Worm (Caenorhabditis elegans) whole organism, L4 larva: ENCODE measurements around the gene C25H3.7.

Experiments
- F10B5.3 ChIP-seq: sonication (generic microtip); optimal IDR thresholded peaks from 2 replicates; lab custom pipeline; 2016; ENCODE audit warnings: mild to moderate bottlenecking, missing genetic modification characterization, missing compliant biosample characterization
- F26F4.8 ChIP-seq: fragments of 200-800 bp; sonication (Bioruptor generic); conservative IDR thresholded peaks from 2 replicates; pipeline ENCODE4 v1.3.6; 2022; ENCODE audit warnings: missing genetic modification characterization, missing compliant biosample characterization
- F44E2.7 ChIP-seq: fragments of 200-800 bp; sonication (Bioruptor generic); IDR thresholded peaks from 2 replicates; pipeline ENCODE4 v2.1.2; 2022; ENCODE audit warnings: missing genetic modification characterization, missing compliant biosample characterization
- F49E8.2 ChIP-seq: sonication (generic microtip); optimal IDR thresholded peaks from 2 replicates; lab custom pipeline; 2016; ENCODE audit warnings: missing compliant biosample characterization, mild to moderate bottlenecking, missing genetic modification characterization, borderline replicate concordance
- R02D3.7 ChIP-seq: fragments of 150-350 bp; sonication (generic microtip); optimal IDR thresholded peaks from 3 replicates; lab custom pipeline; 2014; ENCODE audit warnings: missing biosample characterization, missing genetic modification characterization
- T20F7.1 ChIP-seq: fragments of 200-800 bp; sonication (Bioruptor generic); optimal IDR thresholded peaks from 2 replicates; lab custom pipeline; 2018; ENCODE audit warnings: mild to moderate bottlenecking, missing genetic modification characterization, missing compliant biosample characterization
- Y75B8A.6 ChIP-seq: fragments of 200-800 bp; sonication (Bioruptor generic); IDR thresholded peaks from 2 replicates; pipeline ENCODE4 v1.3.6; 2022; ENCODE audit warnings: missing genetic modification reagents, missing genetic modification characterization, missing compliant biosample characterization
- aha-1 ChIP-seq: fragments of 150-350 bp; peaks from one replicate; lab custom pipeline; 2014; ENCODE audit warnings: missing biosample characterization, missing genetic modification characterization
- arid-1 ChIP-seq: fragments of 200-800 bp; sonication (Bioruptor generic); conservative IDR thresholded peaks from 2 replicates; pipeline ENCODE4 v1.3.6; 2022; ENCODE audit warnings: missing genetic modification reagents, missing genetic modification characterization, missing compliant biosample characterization
- ceh-20 ChIP-seq: fragments of 200-800 bp; sonication (Bioruptor generic); IDR thresholded peaks from 2 replicates; pipeline ENCODE4 v1.3.6; 2022; ENCODE audit warnings: missing genetic modification reagents, missing genetic modification characterization, missing compliant biosample characterization
- ceh-28 ChIP-seq: fragments of 150-350 bp; optimal IDR thresholded peaks from 2 replicates; lab custom pipeline; 2014; ENCODE audit warnings: missing biosample characterization, missing genetic modification reagents, missing genetic modification characterization
- ces-1 ChIP-seq: fragments of 150-350 bp; sonication (generic microtip); optimal IDR thresholded peaks from 4 replicates; lab custom pipeline; 2014; ENCODE audit warnings: missing biosample characterization, missing genetic modification reagents, missing genetic modification characterization
- cey-2 ChIP-seq: sonication (generic microtip); optimal IDR thresholded peaks from 3 replicates; lab custom pipeline; 2017; ENCODE audit warnings: missing genetic modification characterization, mild to moderate bottlenecking, missing compliant biosample characterization, antibody characterized with exemption, borderline replicate concordance; ENCODE audit not compliant: insufficient read depth
- dmd-6 ChIP-seq: fragments of 200-800 bp; sonication (Bioruptor generic); IDR thresholded peaks from 2 replicates; pipeline ENCODE4 v1.3.6; 2022; ENCODE audit warnings: missing genetic modification reagents, missing genetic modification characterization, missing compliant biosample characterization
- dmd-9 ChIP-seq: fragments of 200-800 bp; sonication (Bioruptor generic); IDR thresholded peaks from 2 replicates; pipeline ENCODE4 v1.3.6; 2022; ENCODE audit warnings: missing genetic modification reagents, missing genetic modification characterization, missing compliant biosample characterization
- duxl-1 ChIP-seq: sonication (generic microtip); optimal IDR thresholded peaks from 2 replicates; lab custom pipeline; 2016; ENCODE audit warnings: mild to moderate bottlenecking, missing genetic modification characterization, moderate library complexity, missing compliant biosample characterization; ENCODE audit not compliant: poor library complexity
- egl-43 ChIP-seq: fragments of 200-800 bp; sonication (Bioruptor generic); IDR thresholded peaks from 2 replicates; pipeline ENCODE4 v1.3.6; 2022; ENCODE audit warnings: missing genetic modification reagents, missing genetic modification characterization, missing compliant biosample characterization
- fkh-10 ChIP-seq: fragments of 150-350 bp; optimal IDR thresholded peaks from 2 replicates; lab custom pipeline; 2014; ENCODE audit warnings: missing biosample characterization, missing genetic modification reagents, missing genetic modification characterization
- hlh-11 ChIP-seq: fragments of 200-800 bp; sonication (Bioruptor generic); optimal IDR thresholded peaks from 2 replicates; lab custom pipeline; 2018; ENCODE audit warnings: mild to moderate bottlenecking, missing genetic modification characterization, missing compliant biosample characterization
- hlh-30 ChIP-seq: sonication (generic microtip); optimal IDR thresholded peaks from 2 replicates; lab custom pipeline; 2017; ENCODE audit warnings: antibody characterized with exemption, mild to moderate bottlenecking, missing genetic modification characterization, missing compliant biosample characterization; ENCODE audit not compliant: insufficient read depth
- jun-1 ChIP-seq: fragments of 150-350 bp; optimal IDR thresholded peaks from 2 replicates; lab custom pipeline; 2014; ENCODE audit warnings: missing biosample characterization, missing genetic modification reagents, missing genetic modification characterization
- lin-38 ChIP-seq: fragments of 200-800 bp; sonication (Bioruptor generic); IDR thresholded peaks from 2 replicates; pipeline ENCODE4 v1.3.6; 2022; ENCODE audit warnings: missing genetic modification reagents, missing genetic modification characterization, missing compliant biosample characterization
- lin-39 ChIP-seq: fragments of 150-350 bp; optimal IDR thresholded peaks from 2 replicates; lab custom pipeline; 2014; ENCODE audit warnings: missing biosample characterization, missing genetic modification reagents, missing genetic modification characterization
- lsy-2 ChIP-seq, 2 experiments: fragments of 150-350 bp in 1 of 2; sonication (generic microtip) in 1 of 2; optimal IDR thresholded peaks; 2 replicates each; lab custom pipeline; 2014 to 2017; ENCODE audit warnings: missing biosample characterization in 2 of 2, missing genetic modification characterization in 2 of 2
- madf-5 ChIP-seq, 2 experiments: fragments of 200-800 bp; sonication (Bioruptor generic); IDR thresholded peaks; 2 replicates each; pipeline ENCODE4 v1.3.6; 2022; ENCODE audit warnings: missing compliant biosample characterization in 2 of 2, missing genetic modification characterization in 2 of 2
- madf-9 ChIP-seq: fragments of 200-800 bp; sonication (Bioruptor generic); conservative IDR thresholded peaks from 2 replicates; pipeline ENCODE4 v1.3.6; 2022; ENCODE audit warnings: missing genetic modification reagents, missing genetic modification characterization, missing compliant biosample characterization
- mdl-1 ChIP-seq, 2 experiments: fragments of 150-350 bp in 1 of 2; sonication (generic microtip) in 1 of 2; optimal IDR thresholded peaks; 2 replicates each; lab custom pipeline; 2014 to 2017; ENCODE audit warnings: missing biosample characterization in 2 of 2, missing genetic modification characterization in 2 of 2
- mdt-29 ChIP-seq: fragments of 200-800 bp; sonication (Bioruptor generic); IDR thresholded peaks from 2 replicates; pipeline ENCODE4 v1.3.6; 2022; ENCODE audit warnings: missing genetic modification reagents, missing genetic modification characterization, missing compliant biosample characterization
- mxl-2 ChIP-seq: fragments of 200-800 bp; sonication (Bioruptor generic); conservative IDR thresholded peaks from 2 replicates; pipeline ENCODE4 v1.3.6; 2022; ENCODE audit warnings: missing genetic modification reagents, missing genetic modification characterization, missing compliant biosample characterization
- mxl-3 ChIP-seq: fragments of 200-800 bp; sonication (Bioruptor generic); optimal IDR thresholded peaks from 2 replicates; lab custom pipeline; 2018; ENCODE audit warnings: mild to moderate bottlenecking, missing genetic modification characterization, missing compliant biosample characterization
- nhr-102 ChIP-seq: sonication (generic microtip); optimal IDR thresholded peaks from 2 replicates; lab custom pipeline; 2016; ENCODE audit warnings: mild to moderate bottlenecking, missing genetic modification characterization, moderate library complexity, missing compliant biosample characterization
- nhr-11 ChIP-seq: fragments of 150-350 bp; optimal IDR thresholded peaks from 2 replicates; lab custom pipeline; 2014; ENCODE audit warnings: missing biosample characterization, missing genetic modification characterization
- nhr-111 ChIP-seq: fragments of 200-800 bp; sonication (Bioruptor generic); optimal IDR thresholded peaks from 2 replicates; lab custom pipeline; 2018; ENCODE audit warnings: mild to moderate bottlenecking, missing genetic modification characterization, missing compliant biosample characterization
- nhr-28 ChIP-seq: fragments of 150-350 bp; optimal IDR thresholded peaks from 2 replicates; lab custom pipeline; 2014; ENCODE audit warnings: missing biosample characterization, missing genetic modification characterization
- nhr-41 ChIP-seq: fragments of 200-800 bp; sonication (Bioruptor generic); IDR thresholded peaks from 2 replicates; pipeline ENCODE4 v1.3.6; 2022; ENCODE audit warnings: missing genetic modification reagents, missing genetic modification characterization, missing compliant biosample characterization
- nhr-76 ChIP-seq: fragments of 150-350 bp; optimal IDR thresholded peaks from 2 replicates; lab custom pipeline; 2014; ENCODE audit warnings: missing biosample characterization, missing genetic modification characterization
- php-3 ChIP-seq: fragments of 200-800 bp; sonication (Bioruptor generic); IDR thresholded peaks from 2 replicates; pipeline ENCODE4 v1.3.6; 2022; ENCODE audit warnings: missing genetic modification reagents, missing genetic modification characterization, missing compliant biosample characterization
- pqm-1 ChIP-seq: sonication (generic microtip); optimal IDR thresholded peaks from 2 replicates; lab custom pipeline; 2017; ENCODE audit warnings: missing biosample characterization, missing genetic modification characterization
- sdz-12 ChIP-seq: fragments of 200-800 bp; sonication (Bioruptor generic); optimal IDR thresholded peaks from 2 replicates; lab custom pipeline; 2018; ENCODE audit warnings: mild to moderate bottlenecking, missing genetic modification characterization, missing compliant biosample characterization
- skn-1 ChIP-seq: fragments of 150-350 bp; optimal IDR thresholded peaks from 2 replicates; lab custom pipeline; 2014; ENCODE audit warnings: missing biosample characterization, missing genetic modification characterization
- spr-3 ChIP-seq: fragments of 200-800 bp; sonication (Bioruptor generic); optimal IDR thresholded peaks from 2 replicates; lab custom pipeline; 2018; ENCODE audit warnings: mild to moderate bottlenecking, missing genetic modification characterization, missing compliant biosample characterization
- unc-130 ChIP-seq: sonication (generic microtip); optimal IDR thresholded peaks from 2 replicates; lab custom pipeline; 2016; ENCODE audit warnings: missing genetic modification reagents, missing genetic modification characterization, missing compliant biosample characterization
- vab-7 ChIP-seq: fragments of 200-800 bp; sonication (Bioruptor generic); IDR thresholded peaks from 2 replicates; pipeline ENCODE4 v1.3.6; 2022; ENCODE audit warnings: missing genetic modification reagents, missing genetic modification characterization, missing compliant biosample characterization
- zag-1 ChIP-seq: fragments of 150-350 bp; optimal IDR thresholded peaks from 2 replicates; lab custom pipeline; 2014; ENCODE audit warnings: missing biosample characterization, missing genetic modification characterization
- zfp-3 ChIP-seq: fragments of 200-800 bp; sonication (Bioruptor generic); conservative IDR thresholded peaks from 2 replicates; pipeline ENCODE4 v1.3.6; 2022; ENCODE audit warnings: missing genetic modification reagents, missing genetic modification characterization, missing compliant biosample characterization
- zip-2 ChIP-seq: fragments of 150-350 bp; optimal IDR thresholded peaks from 2 replicates; lab custom pipeline; 2014; ENCODE audit warnings: missing biosample characterization, missing genetic modification characterization
- ztf-11 ChIP-seq: fragments of 150-350 bp; optimal IDR thresholded peaks from 2 replicates; lab custom pipeline; 2014; ENCODE audit warnings: missing biosample characterization, missing genetic modification characterization

The C25H3.7 gene

ce11 chrII:5661735-5662177, 7.0 kb downstream of the C25H3.7 start (continued):
- TF ChIP-seq ceh-20 (GFP tag; lab: Robert Waterston, UW) (peak; percentile 96), dmd-6 (peak; percentile 90), lin-39 (tag; lab: Kevin White, UChicago) (no peak), lin-38 (GFP tag; lab: Robert Waterston, UW) (peak; percentile 89), skn-1 (tag; lab: Kevin White, UChicago) (peak; percentile 62), spr-3 (GFP tag; lab: Kevin White, UChicago) (peak; percentile 94), lsy-2 (tag; optimal IDR thresholded peaks at IDR 0.05; lab: Kevin White, UChicago) (peak; percentile 86 to 89), T20F7.1 (GFP tag; lab: Kevin White, UChicago) (peak; percentile 82), mxl-3 (GFP tag; lab: Kevin White, UChicago) (peak; percentile 88), hlh-30 (tag; lab: Kevin White, UChicago) (peak; percentile 89), zip-2 (no peak), F26F4.8 (GFP tag; lab: Robert Waterston, UW) (peak; percentile 57; the same call in 1 of the 2 replicates), arid-1 (GFP tag; lab: Robert Waterston, UW) (peak; percentile 97), F44E2.7 (GFP tag; lab: Robert Waterston, UW) (peak; percentile 94), aha-1 (tag; lab: Kevin White, UChicago) (peak; percentile 99), cey-2 (tag; lab: Kevin White, UChicago) (no peak), nhr-102 (tag; lab: Kevin White, UChicago) (peak; percentile 70), unc-130 (GFP tag; lab: Kevin White, UChicago) (peak; percentile 76), ztf-11 (tag; lab: Kevin White, UChicago) (peak; percentile 29), php-3 (GFP tag; lab: Robert Waterston, UW) (peak; percentile 90), nhr-28 (tag; lab: Kevin White, UChicago) (peak; percentile 55), F49E8.2 (peak; percentile 88), fkh-10 (GFP tag; lab: Kevin White, UChicago) (peak; percentile 85), madf-9 (GFP tag; lab: Robert Waterston, UW) (peak; percentile 90), madf-5 (GFP tag; IDR thresholded peaks at IDR 0.05; lab: Robert Waterston, UW) (peak; percentile 95 to 98), mdt-29 (GFP tag; lab: Robert Waterston, UW) (peak; percentile 94), ces-1 (GFP tag; lab: Kevin White, UChicago) (no peak), Y75B8A.6 (peak; percentile 98)

DNA sequence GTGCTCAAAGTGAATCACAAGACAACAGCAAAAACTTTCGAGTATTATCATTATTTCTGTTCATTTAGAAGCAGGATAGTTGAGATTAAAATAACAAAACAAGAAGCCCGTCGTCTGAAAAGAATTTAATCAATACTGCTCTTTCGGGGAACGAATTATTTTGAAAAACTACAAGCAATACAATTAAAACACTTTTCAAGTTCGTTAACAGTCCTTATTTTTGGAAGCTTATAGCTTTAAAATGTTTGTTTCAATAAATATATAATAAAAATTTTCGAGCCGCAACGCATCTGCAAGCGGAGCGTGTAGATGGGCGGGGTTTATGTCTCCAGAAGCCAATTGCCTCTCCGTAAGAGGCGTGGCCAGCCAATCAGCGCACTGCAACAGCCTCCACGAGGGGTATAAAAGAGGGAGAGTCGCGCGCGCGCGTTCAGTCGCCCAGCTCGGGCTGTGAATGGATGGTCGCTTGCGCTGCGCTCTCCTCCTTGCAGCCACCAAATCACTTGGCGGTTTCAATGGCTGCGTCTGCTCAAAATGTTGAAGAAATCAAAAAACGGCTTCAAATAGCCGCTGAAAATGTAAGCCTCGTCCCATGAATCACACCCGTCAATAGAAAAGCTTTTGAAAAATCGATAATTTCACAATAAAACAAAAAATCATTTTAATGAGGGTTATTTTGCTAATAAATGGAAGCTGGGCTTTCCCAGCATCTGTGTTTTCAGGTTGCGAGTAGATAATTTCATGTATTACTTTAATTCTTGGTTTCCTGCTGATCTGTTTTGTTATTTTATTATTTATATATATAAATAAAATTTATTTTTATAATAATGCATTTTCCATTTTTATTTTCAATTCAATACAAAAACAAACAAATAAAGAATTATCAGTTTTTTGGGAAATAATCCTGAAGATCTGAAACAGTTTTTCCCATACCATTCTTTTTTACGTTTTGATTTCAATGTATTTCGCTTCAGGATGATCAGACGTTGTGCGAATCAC, 7.7 kb downstream of the C25H3.7 start, which contains the start of the genes ift-43 and mdt-26:
Gene ift-43, minus strand, starts transcription at position 51 of the 999 bp plus-strand sequence.
Gene mdt-26, plus strand, starts transcription at position 446 of the 999 bp plus-strand sequence.
- TF ChIP-seq nhr-111 (GFP tag; lab: Kevin White, UChicago), result peak; percentile 21
- no peak for TF ChIP-seq sdz-12
- TF ChIP-seq nhr-11, result peak; percentile 69
- TF ChIP-seq F10B5.3 (tag; lab: Kevin White, UChicago), result peak; percentile 42
- no peak for TF ChIP-seq nhr-76
- peak; percentile 53 for TF ChIP-seq hlh-11
- peak; percentile 76 to 88 for TF ChIP-seq mdl-1 (tag; optimal IDR thresholded peaks at IDR 0.05; lab: Kevin White, UChicago)
- peak; percentile 70 for TF ChIP-seq dmd-6
- TF ChIP-seq R02D3.7 (tag; lab: Kevin White, UChicago), result no peak
- TF ChIP-seq zfp-3 (GFP tag; lab: Robert Waterston, UW), result 0 out of 2 replicates have a peak, but pooled peaks have one; percentile 36
- TF ChIP-seq jun-1, result peak; percentile 57
- peak; percentile 95 for TF ChIP-seq egl-43
- no peak for TF ChIP-seq ztf-11 (tag; lab: Kevin White, UChicago)
- peak; percentile 65; the same call in 1 of the 2 replicates for TF ChIP-seq nhr-41 (GFP tag; lab: Robert Waterston, UW)
- TF ChIP-seq zag-1 (tag; lab: Kevin White, UChicago), result no peak
- peak; percentile 31 for TF ChIP-seq duxl-1 (tag; lab: Kevin White, UChicago)
- TF ChIP-seq arid-1 (GFP tag; lab: Robert Waterston, UW), result peak; percentile 78
- no peak for TF ChIP-seq mxl-2 (GFP tag; lab: Robert Waterston, UW)
- TF ChIP-seq pqm-1, result no peak
- TF ChIP-seq F49E8.2, result no peak
- TF ChIP-seq dmd-9 (GFP tag; lab: Robert Waterston, UW), result no peak
- peak; percentile 76 for TF ChIP-seq ceh-28 (tag; lab: Kevin White, UChicago)
- 0 out of 2 replicates have a peak, but pooled peaks have one; percentile 42 for TF ChIP-seq vab-7 (GFP tag; lab: Robert Waterston, UW)
